Fruit fly (Drosophila melanogaster) whole organism, embryonic: ENCODE data around the gene NELF-B.

Source experiments
- Asciz ChIP-seq: fragments of 200-800 bp; sonication (Bioruptor generic); optimal IDR thresholded peaks from 2 replicates; lab custom pipeline; 2017; ENCODE audit warnings: missing biosample characterization, mild to moderate bottlenecking, missing genetic modification characterization, missing genetic modification reagents
- CG10979 ChIP-seq: fragments of 200-800 bp; sonication (Bioruptor generic); optimal IDR thresholded peaks from 2 replicates; lab custom pipeline; 2018; ENCODE audit warnings: missing biosample characterization, mild to moderate bottlenecking, missing genetic modification characterization, moderate library complexity
- CG11085 ChIP-seq: fragments of 200-800 bp; sonication (Bioruptor generic); IDR thresholded peaks from 2 replicates; pipeline ENCODE4 v1.3.6; 2022; ENCODE audit warnings: missing biosample characterization, missing genetic modification characterization
- CG13296 ChIP-seq: fragments of 200-800 bp; sonication (Bioruptor generic); optimal IDR thresholded peaks from 3 replicates; lab custom pipeline; 2018; ENCODE audit warnings: missing biosample characterization, mild to moderate bottlenecking, missing genetic modification characterization
- CG14667 ChIP-seq: fragments of 200-800 bp; sonication (Bioruptor generic); IDR thresholded peaks from 2 replicates; pipeline ENCODE4 v1.3.6; 2022; ENCODE audit warnings: missing biosample characterization, missing genetic modification characterization
- CG18599 ChIP-seq: fragments of 200-800 bp; sonication (Bioruptor generic); optimal IDR thresholded peaks from 3 replicates; lab custom pipeline; 2017; ENCODE audit warnings: missing biosample characterization, missing genetic modification characterization, mild to moderate bottlenecking, moderate library complexity, missing genetic modification reagents
- CG2199 ChIP-seq: fragments of 200-800 bp; sonication (Bioruptor generic); IDR thresholded peaks from 3 replicates; pipeline ENCODE4 v1.3.6; 2022; ENCODE audit warnings: missing biosample characterization, missing genetic modification characterization
- CG2678 ChIP-seq: fragments of 200-800 bp; sonication (Bioruptor generic); optimal IDR thresholded peaks from 3 replicates; lab custom pipeline; 2019; ENCODE audit warnings: missing biosample characterization, mild to moderate bottlenecking, missing genetic modification characterization, moderate library complexity
- CG3163 ChIP-seq: fragments of 200-800 bp; sonication (Bioruptor generic); optimal IDR thresholded peaks from 3 replicates; lab custom pipeline; 2016; ENCODE audit warnings: missing biosample characterization, missing genetic modification characterization
- CG32532 ChIP-seq: fragments of 200-800 bp; sonication (Bioruptor generic); IDR thresholded peaks from 2 replicates; pipeline ENCODE4 v1.3.6; 2022; ENCODE audit warnings: missing biosample characterization, missing genetic modification characterization
- CG4360 ChIP-seq: fragments of 200-800 bp; sonication (Bioruptor generic); IDR thresholded peaks from 2 replicates; pipeline ENCODE4 v1.3.6; 2022; ENCODE audit warnings: missing biosample characterization, missing genetic modification characterization
- CG6683 ChIP-seq: fragments of 200-800 bp; sonication (Bioruptor generic); optimal IDR thresholded peaks from 2 replicates; lab custom pipeline; 2017; ENCODE audit warnings: missing biosample characterization, mild to moderate bottlenecking, missing genetic modification characterization, missing genetic modification reagents
- CG7372 ChIP-seq: fragments of 200-800 bp; sonication (Bioruptor generic); IDR thresholded peaks from 2 replicates; pipeline ENCODE4 v1.3.6; 2022; ENCODE audit warnings: missing biosample characterization, missing genetic modification characterization
- CG8290 ChIP-seq, 3 experiments: fragments of 200-800 bp; sonication (Bioruptor generic); optimal IDR thresholded peaks; 2 replicates each; lab custom pipeline; 2016 to 2019; ENCODE audit warnings: missing biosample characterization in 3 of 3, missing genetic modification characterization in 3 of 3, mild to moderate bottlenecking in 2 of 3, moderate library complexity in 1 of 3
- CG9437 ChIP-seq: fragments of 200-800 bp; sonication (Bioruptor generic); optimal IDR thresholded peaks from 2 replicates; lab custom pipeline; 2018; ENCODE audit warnings: missing biosample characterization, mild to moderate bottlenecking, missing genetic modification characterization
- CG9727 ChIP-seq: fragments of 200-800 bp; sonication (Bioruptor generic); optimal IDR thresholded peaks from 3 replicates; lab custom pipeline; 2017; ENCODE audit warnings: missing biosample characterization, mild to moderate bottlenecking, missing genetic modification characterization
- Dbx ChIP-seq: fragments of 200-800 bp; sonication (Bioruptor generic); IDR thresholded peaks from 3 replicates; pipeline ENCODE4 v1.3.6; 2022; ENCODE audit warnings: missing biosample characterization, missing genetic modification characterization
- HLHmδ ChIP-seq: fragments of 200-800 bp; sonication (Bioruptor generic); optimal IDR thresholded peaks from 2 replicates; lab custom pipeline; 2018; ENCODE audit warnings: missing biosample characterization, mild to moderate bottlenecking, missing genetic modification characterization, moderate library complexity
- Hr78 ChIP-seq, 2 experiments: fragments of 200-800 bp in 1 of 2; fragments of >200 bp in 1 of 2; sonication (Bioruptor generic) in 1 of 2; optimal IDR thresholded peaks; 2 replicates each; lab custom pipeline; 2017 to 2019; ENCODE audit warnings: missing biosample characterization in 2 of 2, missing genetic modification characterization in 2 of 2, mild to moderate bottlenecking in 1 of 2, moderate library complexity in 1 of 2
- MTF-1 ChIP-seq: fragments of 200-800 bp; sonication (Bioruptor generic); optimal IDR thresholded peaks from 2 replicates; lab custom pipeline; 2018; ENCODE audit warnings: missing biosample characterization, mild to moderate bottlenecking, missing genetic modification characterization, borderline replicate concordance
- Med ChIP-seq: fragments of 200-800 bp; sonication (Bioruptor generic); peaks from one replicate; lab custom pipeline; 2016; ENCODE audit warnings: missing biosample characterization, missing genetic modification characterization, mild to moderate bottlenecking, inconsistent platforms, moderate library complexity
- NK7.1 ChIP-seq: fragments of 200-800 bp; sonication (Bioruptor generic); optimal IDR thresholded peaks from 3 replicates; lab custom pipeline; 2016; ENCODE audit warnings: missing biosample characterization, missing genetic modification characterization
- NfI ChIP-seq: fragments of 200-800 bp; sonication (Bioruptor generic); optimal IDR thresholded peaks from 3 replicates; lab custom pipeline; 2018; ENCODE audit warnings: missing biosample characterization, mild to moderate bottlenecking, missing genetic modification characterization, moderate library complexity
- Oli ChIP-seq: fragments of 200-800 bp; sonication (Bioruptor generic); optimal IDR thresholded peaks from 2 replicates; lab custom pipeline; 2018; ENCODE audit warnings: missing biosample characterization, mild to moderate bottlenecking, missing genetic modification characterization, moderate library complexity
- Pdp1 ChIP-seq, 2 experiments: fragments of 200-800 bp; sonication (Bioruptor generic); optimal IDR thresholded peaks; 3 replicates each; lab custom pipeline; 2016; ENCODE audit warnings: missing biosample characterization in 2 of 2, missing genetic modification characterization in 2 of 2, mild to moderate bottlenecking in 1 of 2, moderate library complexity in 1 of 2
- Rfx ChIP-seq: fragments of 200-800 bp; sonication (Bioruptor generic); IDR thresholded peaks from 2 replicates; pipeline ENCODE4 v1.3.6; 2022; ENCODE audit warnings: missing biosample characterization, missing genetic modification characterization
- Trl ChIP-seq, 3 experiments: fragments of >200 bp in 2 of 3; fragments of 200-800 bp in 1 of 3; sonication (Bioruptor generic) in 1 of 3; optimal IDR thresholded peaks; 2 replicates in 1 of 3; 3 replicates in 2 of 3; lab custom pipeline; 2016 to 2017; ENCODE audit warnings: missing biosample characterization in 1 of 3, missing genetic modification characterization in 1 of 3
- caup ChIP-seq: fragments of 200-800 bp; sonication (Bioruptor generic); optimal IDR thresholded peaks from 3 replicates; lab custom pipeline; 2017; ENCODE audit warnings: missing biosample characterization, mild to moderate bottlenecking, missing genetic modification characterization, moderate library complexity; ENCODE audit not compliant: severe bottlenecking
- cg ChIP-seq: fragments of 200-800 bp; sonication (Bioruptor generic); optimal IDR thresholded peaks from 3 replicates; lab custom pipeline; 2019; ENCODE audit warnings: missing biosample characterization, mild to moderate bottlenecking, missing genetic modification characterization, moderate library complexity
- chinmo ChIP-seq: fragments of 200-800 bp; sonication (Bioruptor generic); IDR thresholded peaks from 4 replicates; pipeline ENCODE4 v1.3.6; 2022; ENCODE audit warnings: missing biosample characterization, missing genetic modification characterization; ENCODE audit not compliant: partially characterized antibody
- dpn ChIP-seq, 2 experiments: fragments of 200-800 bp; sonication (Bioruptor generic); optimal IDR thresholded peaks; 3 replicates each; lab custom pipeline; 2016; ENCODE audit warnings: missing biosample characterization in 2 of 2, missing genetic modification characterization in 2 of 2
- exex ChIP-seq: fragments of 200-800 bp; sonication (Bioruptor generic); optimal IDR thresholded peaks from 4 replicates; lab custom pipeline; 2018; ENCODE audit warnings: missing biosample characterization, mild to moderate bottlenecking, missing genetic modification characterization, moderate library complexity
- fd102C ChIP-seq: fragments of 200-800 bp; sonication (Bioruptor generic); optimal IDR thresholded peaks from 2 replicates; lab custom pipeline; 2018; ENCODE audit warnings: missing biosample characterization, mild to moderate bottlenecking, missing genetic modification characterization, moderate library complexity
- gce ChIP-seq: fragments of 200-800 bp; sonication (Bioruptor generic); IDR thresholded peaks from 3 replicates; pipeline ENCODE4 v1.3.6; 2022; ENCODE audit warnings: missing biosample characterization, missing genetic modification characterization
- nom ChIP-seq: fragments of 200-800 bp; sonication (Bioruptor generic); optimal IDR thresholded peaks from 2 replicates; lab custom pipeline; 2017; ENCODE audit warnings: missing biosample characterization, missing genetic modification characterization, mild to moderate bottlenecking, moderate library complexity, missing genetic modification reagents
- phol ChIP-seq: fragments of 200-800 bp; sonication (Bioruptor generic); optimal IDR thresholded peaks from 3 replicates; lab custom pipeline; 2018; ENCODE audit warnings: missing biosample characterization, mild to moderate bottlenecking, missing genetic modification characterization, moderate library complexity
- rib ChIP-seq: fragments of 200-800 bp; sonication (Bioruptor generic); IDR thresholded peaks from 2 replicates; pipeline ENCODE4 v1.3.6; 2022; ENCODE audit warnings: missing biosample characterization, missing genetic modification characterization
- row ChIP-seq: fragments of 200-800 bp; sonication (Bioruptor generic); IDR thresholded peaks from 3 replicates; pipeline ENCODE4 v1.3.6; 2022; ENCODE audit warnings: missing biosample characterization, missing genetic modification characterization
- shn ChIP-seq: fragments of 200-800 bp; sonication (Bioruptor generic); optimal IDR thresholded peaks from 3 replicates; lab custom pipeline; 2016; ENCODE audit warnings: missing biosample characterization, missing genetic modification characterization
- sim ChIP-seq: fragments of 200-800 bp; sonication (Bioruptor generic); IDR thresholded peaks from 2 replicates; pipeline ENCODE4 v1.3.6; 2022; ENCODE audit warnings: missing biosample characterization, missing genetic modification characterization
- so ChIP-seq: fragments of 200-800 bp; sonication (Bioruptor generic); IDR thresholded peaks from 3 replicates; pipeline ENCODE4 v1.3.6; 2022; ENCODE audit warnings: missing biosample characterization, missing genetic modification characterization
- sqz ChIP-seq: fragments of 200-800 bp; sonication (Bioruptor generic); optimal IDR thresholded peaks from 3 replicates; lab custom pipeline; 2018; ENCODE audit warnings: missing biosample characterization, mild to moderate bottlenecking, missing genetic modification characterization
- vvl ChIP-seq: fragments of 200-800 bp; sonication (Bioruptor generic); IDR thresholded peaks from 2 replicates; pipeline ENCODE4 v1.3.6; 2022; ENCODE audit warnings: missing biosample characterization, missing genetic modification characterization
- yki ChIP-seq: fragments of >200 bp; optimal IDR thresholded peaks from 3 replicates; lab custom pipeline; 2018
- zfh1 ChIP-seq: fragments of 200-800 bp; sonication (Bioruptor generic); IDR thresholded peaks from 3 replicates; pipeline ENCODE4 v1.3.6; 2022; ENCODE audit warnings: missing biosample characterization, missing genetic modification characterization

The NELF-B gene

dm6 chrX:7695391-7696053, 32.6 kb downstream of the NELF-B start (continued):
- TF ChIP-seq CG13296 (peak; percentile 0), Oli (tag; lab: Kevin White, UChicago) (peak; percentile 10), caup (GFP tag; lab: Kevin White, UChicago) (peak; percentile 13), CG18599 (peak; percentile 29), chinmo (GFP tag; lab: Robert Waterston, UW) (peak; percentile 55; the same call in 1 of the 4 replicates), CG3163 (GFP tag; lab: Kevin White, UChicago) (peak; percentile 93), exex (tag; lab: Kevin White, UChicago) (peak; percentile 42), Dbx (GFP tag; lab: Robert Waterston, UW) (0 out of 3 replicates have a peak, but pooled peaks have one; percentile 35), Trl (optimal IDR thresholded peaks at IDR 0.05; lab: Kevin White, UChicago) (peak; percentile 63 to 85), Trl (GFP tag; optimal IDR thresholded peaks at IDR 0.05; lab: Kevin White, UChicago) (no peak), CG2678 (tag; lab: Kevin White, UChicago) (peak; percentile 17), sqz (GFP tag; lab: Kevin White, UChicago) (peak; percentile 4), NK7.1 (GFP tag; lab: Kevin White, UChicago) (no peak), CG6683 (no peak), CG9727 (GFP tag; lab: Kevin White, UChicago) (peak; percentile 0), row (GFP tag; lab: Robert Waterston, UW) (peak; percentile 25; the same call in 1 of the 3 replicates)

- peak; percentile 5; the same call in 1 of the 2 replicates for TF ChIP-seq Rfx
- 0 out of 2 replicates have a peak, but pooled peaks have one; percentile 26 for TF ChIP-seq rib
- peak; percentile 49 for TF ChIP-seq nom (GFP tag; lab: Kevin White, UChicago)
- peak in 1 of 2 experiments; percentile 11 for TF ChIP-seq Hr78 (GFP tag; optimal IDR thresholded peaks at IDR 0.05; lab: Kevin White, UChicago)
- peak; percentile 69 for TF ChIP-seq cg (GFP tag; lab: Kevin White, UChicago)
- TF ChIP-seq phol (tag; lab: Kevin White, UChicago), result peak; percentile 33
- peak; percentile 14 for TF ChIP-seq Asciz
- no peak for TF ChIP-seq CG11085 (GFP tag; lab: Robert Waterston, UW)
- no peak for TF ChIP-seq CG8290 (GFP tag; optimal IDR thresholded peaks at IDR 0.05; lab: Kevin White, UChicago)
- peak in 1 of 2 experiments; percentile 35 for TF ChIP-seq CG8290 (tag; optimal IDR thresholded peaks at IDR 0.05; lab: Kevin White, UChicago)
- no peak for TF ChIP-seq shn (GFP tag; lab: Kevin White, UChicago)
- TF ChIP-seq CG10979 (tag; lab: Kevin White, UChicago), result peak; percentile 24
- TF ChIP-seq HLHmδ, result peak; percentile 56
- TF ChIP-seq dpn (GFP tag; optimal IDR thresholded peaks at IDR 0.05; lab: Kevin White, UChicago), result no peak
- TF ChIP-seq Med (GFP tag; lab: Kevin White, UChicago), result peak; percentile 70
- TF ChIP-seq CG4360 (GFP tag; lab: Robert Waterston, UW), result 0 out of 2 replicates have a peak, but pooled peaks have one; percentile 33
- peak; percentile 27; the same call in 1 of the 2 replicates for TF ChIP-seq CG32532 (GFP tag; lab: Robert Waterston, UW)
- 0 out of 2 replicates have a peak, but pooled peaks have one; percentile 9 for TF ChIP-seq sim (GFP tag; lab: Robert Waterston, UW)
- TF ChIP-seq so (GFP tag; lab: Robert Waterston, UW), result 0 out of 3 replicates have a peak, but pooled peaks have one; percentile 38
- TF ChIP-seq Pdp1 (GFP tag; optimal IDR thresholded peaks at IDR 0.05; lab: Kevin White, UChicago), result peak in 1 of 2 experiments; percentile 89
- TF ChIP-seq gce (GFP tag; lab: Robert Waterston, UW), result peak; percentile 31; the same call in 1 of the 3 replicates
- TF ChIP-seq yki (lab: Kevin White, UChicago), result no peak
- no peak for TF ChIP-seq NfI (GFP tag; lab: Kevin White, UChicago)
- TF ChIP-seq MTF-1 (GFP tag; lab: Kevin White, UChicago), result peak; percentile 22
- peak; percentile 68 for TF ChIP-seq CG9437 (GFP tag; lab: Kevin White, UChicago)
- peak; percentile 92 for TF ChIP-seq CG7372 (GFP tag; lab: Robert Waterston, UW)
- TF ChIP-seq fd102C (GFP tag; lab: Kevin White, UChicago), result no peak
- no peak for TF ChIP-seq CG14667 (GFP tag; lab: Robert Waterston, UW)
- peak; percentile 66; the same call in 1 of the 4 replicates for TF ChIP-seq chinmo (GFP tag; lab: Robert Waterston, UW)
- TF ChIP-seq Trl (optimal IDR thresholded peaks at IDR 0.05; lab: Kevin White, UChicago), result peak; percentile 78 to 87
- no peak for TF ChIP-seq Trl (GFP tag; optimal IDR thresholded peaks at IDR 0.05; lab: Kevin White, UChicago)
- TF ChIP-seq zfh1 (GFP tag; lab: Robert Waterston, UW), result 0 out of 3 replicates have a peak, but pooled peaks have one; percentile 11
- 0 out of 3 replicates have a peak, but pooled peaks have one; percentile 30 for TF ChIP-seq CG2199 (GFP tag; lab: Robert Waterston, UW)
- TF ChIP-seq vvl (GFP tag; lab: Robert Waterston, UW), result peak; percentile 25; the same call in 1 of the 2 replicates
These were observed 33.3 kb downstream of the NELF-B start for dm6 chrX:7694868-7695267.
